Fruit fly (Drosophila melanogaster) whole organism, embryonic: ENCODE results near the gene CG3294.
A peak's percentile ranks its signal among the peaks of the same experiment; 100 is the strongest.

Experiments
- CG10267 ChIP-seq: fragments of 200-800 bp; sonication (Bioruptor generic); optimal IDR thresholded peaks from 2 replicates; lab custom pipeline; 2018; ENCODE audit warnings: missing biosample characterization, mild to moderate bottlenecking, missing genetic modification characterization, moderate library complexity
- CG10274 ChIP-seq: fragments of 200-800 bp; sonication (Bioruptor generic); optimal IDR thresholded peaks from 3 replicates; lab custom pipeline; 2017; ENCODE audit warnings: missing biosample characterization, mild to moderate bottlenecking, missing genetic modification characterization
- CG10462 ChIP-seq: fragments of 200-800 bp; sonication (Bioruptor generic); optimal IDR thresholded peaks from 2 replicates; lab custom pipeline; 2016; ENCODE audit warnings: missing biosample characterization, missing genetic modification characterization
- CG10543 ChIP-seq: fragments of 200-800 bp; sonication (Bioruptor generic); optimal IDR thresholded peaks from 3 replicates; lab custom pipeline; 2017; ENCODE audit warnings: missing biosample characterization, mild to moderate bottlenecking, missing genetic modification characterization, moderate library complexity
- CG10979 ChIP-seq: fragments of 200-800 bp; sonication (Bioruptor generic); optimal IDR thresholded peaks from 2 replicates; lab custom pipeline; 2018; ENCODE audit warnings: missing biosample characterization, mild to moderate bottlenecking, missing genetic modification characterization, moderate library complexity
- CG14441 ChIP-seq: fragments of 200-800 bp; sonication (Bioruptor generic); IDR thresholded peaks from 2 replicates; pipeline ENCODE4 v1.3.6; 2022; ENCODE audit warnings: missing biosample characterization, missing genetic modification characterization
- CG14710 ChIP-seq: fragments of 200-800 bp; sonication (Bioruptor generic); optimal IDR thresholded peaks from 3 replicates; lab custom pipeline; 2019; ENCODE audit warnings: missing biosample characterization, mild to moderate bottlenecking, missing genetic modification characterization, moderate library complexity
- CG15479 ChIP-seq: fragments of 200-800 bp; sonication (Bioruptor generic); optimal IDR thresholded peaks from 3 replicates; lab custom pipeline; 2019; ENCODE audit warnings: missing biosample characterization, mild to moderate bottlenecking, missing genetic modification characterization, moderate library complexity
- CG1603 ChIP-seq: fragments of 200-800 bp; sonication (Bioruptor generic); optimal IDR thresholded peaks from 2 replicates; lab custom pipeline; 2019; ENCODE audit warnings: missing biosample characterization, mild to moderate bottlenecking, missing genetic modification characterization, moderate library complexity
- CG1832 ChIP-seq: fragments of 200-800 bp; sonication (Bioruptor generic); optimal IDR thresholded peaks from 2 replicates; lab custom pipeline; 2017; ENCODE audit warnings: missing biosample characterization, mild to moderate bottlenecking, missing genetic modification characterization, inconsistent platforms
- CG2120 ChIP-seq: fragments of 200-800 bp; sonication (Bioruptor generic); optimal IDR thresholded peaks from 3 replicates; lab custom pipeline; 2016; ENCODE audit warnings: missing biosample characterization, missing genetic modification characterization
- CG2202 ChIP-seq: fragments of 200-800 bp; sonication (Bioruptor generic); optimal IDR thresholded peaks from 2 replicates; lab custom pipeline; 2018; ENCODE audit warnings: missing biosample characterization, mild to moderate bottlenecking, missing genetic modification characterization
- CG7357 ChIP-seq: fragments of 200-800 bp; sonication (Bioruptor generic); IDR thresholded peaks from 3 replicates; pipeline ENCODE4 v1.3.6; 2022; ENCODE audit warnings: missing biosample characterization, missing genetic modification characterization
- CG8089 ChIP-seq: fragments of 200-800 bp; sonication (Bioruptor generic); optimal IDR thresholded peaks from 3 replicates; lab custom pipeline; 2016; ENCODE audit warnings: missing biosample characterization, missing genetic modification characterization
- CG8944 ChIP-seq: fragments of 200-800 bp; sonication (Bioruptor generic); optimal IDR thresholded peaks from 3 replicates; lab custom pipeline; 2016; ENCODE audit warnings: missing biosample characterization, missing genetic modification characterization
- CG9817 ChIP-seq: fragments of 200-800 bp; sonication (Bioruptor generic); optimal IDR thresholded peaks from 2 replicates; lab custom pipeline; 2018; ENCODE audit warnings: missing biosample characterization, mild to moderate bottlenecking, missing genetic modification characterization, moderate library complexity
- CG9876 ChIP-seq: fragments of 200-800 bp; sonication (Bioruptor generic); optimal IDR thresholded peaks from 2 replicates; lab custom pipeline; 2016; ENCODE audit warnings: missing biosample characterization, missing genetic modification characterization
- D ChIP-seq, 2 experiments: fragments of 200-800 bp in 1 of 2; fragments of >200 bp in 1 of 2; sonication (Bioruptor generic) in 1 of 2; optimal IDR thresholded peaks; 2 replicates in 1 of 2; 3 replicates in 1 of 2; lab custom pipeline; 2017; ENCODE audit warnings: mild to moderate bottlenecking in 1 of 2, missing biosample characterization in 1 of 2, missing genetic modification characterization in 1 of 2, missing genetic modification reagents in 1 of 2
- D19B ChIP-seq: fragments of 200-800 bp; sonication (Bioruptor generic); optimal IDR thresholded peaks from 2 replicates; lab custom pipeline; 2017; ENCODE audit warnings: missing biosample characterization, mild to moderate bottlenecking, missing genetic modification characterization
- Gug ChIP-seq: fragments of 200-800 bp; sonication (Bioruptor generic); IDR thresholded peaks from 4 replicates; pipeline ENCODE4 v1.3.6; 2022; ENCODE audit warnings: missing biosample characterization, missing genetic modification characterization
- Hand ChIP-seq: fragments of 200-800 bp; sonication (Bioruptor generic); optimal IDR thresholded peaks from 2 replicates; lab custom pipeline; 2017; ENCODE audit warnings: mild to moderate bottlenecking, missing biosample characterization, missing genetic modification reagents, missing genetic modification characterization
- Med ChIP-seq: fragments of 200-800 bp; sonication (Bioruptor generic); peaks from one replicate; lab custom pipeline; 2016; ENCODE audit warnings: missing biosample characterization, missing genetic modification characterization, mild to moderate bottlenecking, inconsistent platforms, moderate library complexity
- Mrtf ChIP-seq: fragments of 200-800 bp; sonication (Bioruptor generic); IDR thresholded peaks from 3 replicates; pipeline ENCODE4 v1.3.6; 2022; ENCODE audit warnings: missing biosample characterization, missing genetic modification characterization
- Usf ChIP-seq: fragments of 200-800 bp; sonication (Bioruptor generic); optimal IDR thresholded peaks from 2 replicates; lab custom pipeline; 2017; ENCODE audit warnings: missing genotype, missing biosample characterization, missing genetic modification characterization
- cad ChIP-seq: fragments of >200 bp; optimal IDR thresholded peaks from 2 replicates; lab custom pipeline; 2017; ENCODE audit warnings: missing biosample characterization, missing genetic modification characterization
- chm ChIP-seq: fragments of 200-800 bp; sonication (Bioruptor generic); IDR thresholded peaks from 2 replicates; pipeline ENCODE4 v1.3.6; 2022; ENCODE audit warnings: missing biosample characterization, missing genetic modification characterization
- ci ChIP-seq: fragments of 200-800 bp; sonication (Bioruptor generic); IDR thresholded peaks from 3 replicates; pipeline ENCODE4 v1.3.6; 2022; ENCODE audit warnings: missing biosample characterization, missing genetic modification characterization
- crp ChIP-seq, 2 experiments: fragments of 200-800 bp; sonication (Bioruptor generic); optimal IDR thresholded peaks; 2 replicates in 1 of 2; 3 replicates in 1 of 2; lab custom pipeline; 2017; ENCODE audit warnings: missing biosample characterization in 2 of 2, missing genetic modification characterization in 2 of 2, mild to moderate bottlenecking in 1 of 2, moderate library complexity in 1 of 2
- fd102C ChIP-seq: fragments of 200-800 bp; sonication (Bioruptor generic); optimal IDR thresholded peaks from 2 replicates; lab custom pipeline; 2018; ENCODE audit warnings: missing biosample characterization, mild to moderate bottlenecking, missing genetic modification characterization, moderate library complexity
- ham ChIP-seq: fragments of 200-800 bp; sonication (Bioruptor generic); IDR thresholded peaks from 2 replicates; pipeline ENCODE4 v1.3.6; 2022; ENCODE audit warnings: missing biosample characterization, missing genetic modification characterization
- inv ChIP-seq: fragments of 200-800 bp; sonication (Bioruptor generic); IDR thresholded peaks from 2 replicates; pipeline ENCODE4 v1.3.6; 2022; ENCODE audit warnings: missing biosample characterization, missing genetic modification characterization; ENCODE audit not compliant: partially characterized antibody
- nmo ChIP-seq: fragments of 200-800 bp; sonication (Bioruptor generic); optimal IDR thresholded peaks from 2 replicates; lab custom pipeline; 2018; ENCODE audit warnings: missing biosample characterization, mild to moderate bottlenecking, missing genetic modification characterization, moderate library complexity
- pan ChIP-seq, 4 experiments: fragments of >200 bp in 3 of 4; fragments of 200-800 bp in 1 of 4; sonication (Bioruptor generic) in 1 of 4; optimal IDR thresholded peaks in 3 of 4; IDR thresholded peaks in 1 of 4; 2 replicates each; pipeline versions ENCODE4 v1.3.6 to Lab custom; 2017 to 2022; ENCODE audit warnings: missing biosample characterization in 2 of 4, missing genetic modification characterization in 2 of 4, mixed read lengths in 1 of 4
- prd ChIP-seq, 3 experiments: fragments of >200 bp in 2 of 3; fragments of 200-800 bp in 1 of 3; sonication (Bioruptor generic) in 1 of 3; optimal IDR thresholded peaks in 2 of 3; IDR thresholded peaks in 1 of 3; 2 replicates in 2 of 3; 3 replicates in 1 of 3; pipeline versions ENCODE4 v1.3.6 to Lab custom; 2017 to 2022; ENCODE audit warnings: missing biosample characterization in 1 of 3, missing genetic modification characterization in 1 of 3
- ranshi ChIP-seq: fragments of 200-800 bp; sonication (Bioruptor generic); IDR thresholded peaks from 2 replicates; pipeline ENCODE4 v1.3.6; 2022; ENCODE audit warnings: missing biosample characterization, missing genetic modification characterization
- row ChIP-seq: fragments of 200-800 bp; sonication (Bioruptor generic); IDR thresholded peaks from 3 replicates; pipeline ENCODE4 v1.3.6; 2022; ENCODE audit warnings: missing biosample characterization, missing genetic modification characterization
- sisA ChIP-seq: fragments of 200-800 bp; sonication (Bioruptor generic); IDR thresholded peaks from 2 replicates; pipeline ENCODE4 v1.3.6; 2022; ENCODE audit warnings: missing biosample characterization, missing genetic modification characterization
- slp2 ChIP-seq: fragments of 200-800 bp; sonication (Bioruptor generic); optimal IDR thresholded peaks from 2 replicates; lab custom pipeline; 2016; ENCODE audit warnings: missing biosample characterization, missing genetic modification characterization
- sna ChIP-seq: fragments of 200-800 bp; sonication (Bioruptor generic); IDR thresholded peaks from 2 replicates; pipeline ENCODE4 v1.3.6; 2022; ENCODE audit warnings: missing biosample characterization, missing genetic modification characterization; ENCODE audit not compliant: partially characterized antibody
- sug ChIP-seq: fragments of 200-800 bp; optimal IDR thresholded peaks from 2 replicates; lab custom pipeline; 2019; ENCODE audit warnings: missing biosample characterization, mild to moderate bottlenecking, missing genetic modification characterization, moderate library complexity
- tap ChIP-seq: fragments of 200-800 bp; optimal IDR thresholded peaks from 3 replicates; lab custom pipeline; 2019; ENCODE audit warnings: missing biosample characterization, mild to moderate bottlenecking, missing genetic modification characterization, moderate library complexity
- zf30C ChIP-seq: fragments of 200-800 bp; sonication (Bioruptor generic); optimal IDR thresholded peaks from 3 replicates; lab custom pipeline; 2018; ENCODE audit warnings: missing biosample characterization, mild to moderate bottlenecking, missing genetic modification characterization
- zfh1 ChIP-seq: fragments of 200-800 bp; sonication (Bioruptor generic); IDR thresholded peaks from 3 replicates; pipeline ENCODE4 v1.3.6; 2022; ENCODE audit warnings: missing biosample characterization, missing genetic modification characterization

The CG3294 gene

dm6 chr2L:4818056-4818455 lies 23.7 kb downstream of the CG3294 start, which contains the start of gene CG3225 (continued):
- TF ChIP-seq Hand (GFP tag; lab: Kevin White, UChicago): no peak
- TF ChIP-seq D (optimal IDR thresholded peaks at IDR 0.05; lab: Kevin White, UChicago): no peak
- no peak for TF ChIP-seq D (GFP tag; optimal IDR thresholded peaks at IDR 0.05; lab: Kevin White, UChicago)
- no peak for TF ChIP-seq Gug (GFP tag; lab: Robert Waterston, UW)
- TF ChIP-seq fd102C: no peak
- TF ChIP-seq sisA (GFP tag; lab: Robert Waterston, UW): no peak
- TF ChIP-seq CG10462 (GFP tag; lab: Kevin White, UChicago): no peak
- no peak for TF ChIP-seq inv (GFP tag; lab: Robert Waterston, UW)
- TF ChIP-seq cad: no peak

DNA sequence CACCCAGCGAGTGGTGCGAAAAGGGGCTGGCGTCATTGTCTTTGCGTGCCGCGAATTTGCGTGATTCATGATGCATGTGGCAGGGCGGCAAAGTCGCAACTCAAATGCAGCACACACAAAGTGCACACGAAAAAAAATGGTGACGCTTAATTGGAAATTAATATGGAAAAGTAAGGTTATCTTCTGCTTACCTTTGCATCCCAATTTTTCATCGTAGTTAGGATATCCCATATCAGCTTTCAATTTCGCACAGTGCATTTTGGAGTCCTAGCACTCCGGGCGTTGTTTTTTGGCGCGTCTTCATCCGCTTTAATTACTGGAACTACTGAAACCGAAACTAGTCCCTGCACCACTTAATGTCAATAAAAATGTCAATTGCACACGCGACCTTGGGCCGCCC lies 25.6 kb downstream of the CG3294 start:
- TF ChIP-seq CG2120 (GFP tag; lab: Kevin White, UChicago) (peak; percentile 23), D19B (no peak), ham (GFP tag; lab: Robert Waterston, UW) (no peak), row (0 out of 3 replicates have a peak, but pooled peaks have one; percentile 7), zfh1 (GFP tag; lab: Robert Waterston, UW) (0 out of 3 replicates have a peak, but pooled peaks have one; percentile 22), ci (GFP tag; lab: Robert Waterston, UW) (peak; percentile 11; the same call in 1 of the 3 replicates), prd (optimal IDR thresholded peaks at IDR 0.05; lab: Kevin White, UChicago) (no peak), prd (GFP tag; IDR thresholded peaks at IDR 0.05; lab: Robert Waterston, UW) (0 out of 3 replicates have a peak, but pooled peaks have one; percentile 21), ranshi (GFP tag; lab: Robert Waterston, UW) (0 out of 2 replicates have a peak, but pooled peaks have one; percentile 37), Med (GFP tag; lab: Kevin White, UChicago) (peak; percentile 53)

dm6 chr2L:4820448-4821318 lies 26.3 kb downstream of the CG3294 start:
- TF ChIP-seq CG1603 (tag; lab: Kevin White, UChicago) (peak; percentile 65), CG2202 (tag; lab: Kevin White, UChicago) (peak; percentile 20), CG9876 (no peak), CG8944 (no peak), CG14710 (peak; percentile 64), chm (GFP tag; lab: Robert Waterston, UW) (no peak), CG1832 (GFP tag; lab: Kevin White, UChicago) (peak; percentile 32), sug (no peak), Med (GFP tag; lab: Kevin White, UChicago) (peak; percentile 25), nmo (GFP tag; lab: Kevin White, UChicago) (peak; percentile 55), zfh1 (GFP tag; lab: Robert Waterston, UW) (peak; percentile 54; the same call in 2 of the 3 replicates), zf30C (GFP tag; lab: Kevin White, UChicago) (peak; percentile 93), CG10979 (tag; lab: Kevin White, UChicago) (peak; percentile 63), CG10274 (GFP tag; lab: Kevin White, UChicago) (no peak), crp (GFP tag; optimal IDR thresholded peaks at IDR 0.05; lab: Kevin White, UChicago) (no peak), CG14441 (GFP tag; lab: Robert Waterston, UW) (peak; percentile 18; the same call in 1 of the 2 replicates), pan (optimal IDR thresholded peaks at IDR 0.05; lab: Kevin White, UChicago) (no peak), pan (GFP tag; optimal IDR thresholded peaks at IDR 0.05 in 1 of 2, IDR thresholded peaks at IDR 0.05 in 1 of 2) (peak in 1 of 2 experiments; percentile 16), slp2 (GFP tag; lab: Kevin White, UChicago) (peak; percentile 51), CG15479 (peak; percentile 2), tap (tag; lab: Kevin White, UChicago) (peak; percentile 30), Usf (GFP tag; lab: Kevin White, UChicago) (peak; percentile 29), CG9817 (tag; lab: Kevin White, UChicago) (peak; percentile 12), CG10267 (tag; lab: Kevin White, UChicago) (peak; percentile 67), CG8089 (GFP tag; lab: Kevin White, UChicago) (no peak), CG7357 (GFP tag; lab: Robert Waterston, UW) (peak; percentile 58; the same call in 1 of the 3 replicates), Mrtf (no peak), sna (no peak), CG10543 (peak; percentile 34)
